Worm (Caenorhabditis elegans) whole organism, L4/young adult: ENCODE data around the gene yif-1.
A peak's percentile ranks its signal among the peaks of the same experiment; 100 is the strongest.

Source experiments
- W03F9.2 ChIP-seq: fragments of 150-350 bp; optimal IDR thresholded peaks from 2 replicates; lab custom pipeline; 2014; ENCODE audit warnings: missing biosample characterization, missing genetic modification characterization
- dao-5 ChIP-seq: sonication (generic microtip); optimal IDR thresholded peaks from 2 replicates; lab custom pipeline; 2016; ENCODE audit warnings: missing genotype, missing genetic modification characterization, moderate library complexity, missing compliant biosample characterization
- him-1 ChIP-seq: sonication (generic microtip); optimal IDR thresholded peaks from 2 replicates; lab custom pipeline; 2016; ENCODE audit warnings: missing genotype, missing genetic modification reagents, missing genetic modification characterization, missing compliant biosample characterization

The yif-1 gene

ce11 chrV:10042254-10042653, 12.5 kb downstream of the yif-1 start:
- TF ChIP-seq W03F9.2 (no peak), dao-5 (tag; lab: Kevin White, UChicago) (no peak), him-1 (tag; lab: Kevin White, UChicago) (peak; percentile 29)

- TF ChIP-seq dao-5 (tag; lab: Kevin White, UChicago) (no peak), W03F9.2 (no peak), him-1 (tag; lab: Kevin White, UChicago) (no peak)
These were observed 13.2 kb downstream of the yif-1 start for ce11 chrV:10041484-10041883.

ce11 chrV:10039837-10040236, 14.9 kb downstream of the yif-1 start:
- no peak for TF ChIP-seq him-1 (tag; lab: Kevin White, UChicago)
- peak; percentile 58 for TF ChIP-seq W03F9.2
- no peak for TF ChIP-seq dao-5 (tag; lab: Kevin White, UChicago)

ce11 chrV:10037040-10037439, 17.7 kb downstream of the yif-1 start, which contains the start of gene F57A8.1:
Gene F57A8.1, plus strand, starts transcription at chrV:10037340.
- TF ChIP-seq W03F9.2 = no peak
- no peak for TF ChIP-seq dao-5 (tag; lab: Kevin White, UChicago)
- no peak for TF ChIP-seq him-1 (tag; lab: Kevin White, UChicago)

- TF ChIP-seq dao-5 (tag; lab: Kevin White, UChicago) (no peak), him-1 (tag; lab: Kevin White, UChicago) (no peak), W03F9.2 (no peak)
These were observed 18.4 kb downstream of the yif-1 start, which contains the start of gene T06E8.2 for ce11 chrV:10036275-10036674. Gene T06E8.2, minus strand, starts transcription at chrV:10036413.

- TF ChIP-seq W03F9.2 = no peak
- no peak for TF ChIP-seq him-1 (tag; lab: Kevin White, UChicago)
- TF ChIP-seq dao-5 (tag; lab: Kevin White, UChicago) = no peak
These were observed 19.1 kb downstream of the yif-1 start for ce11 chrV:10035586-10035985.

ce11 chrV:10031384-10032171, 23.1 kb downstream of the yif-1 start:
- TF ChIP-seq him-1 (tag; lab: Kevin White, UChicago) (no peak), dao-5 (tag; lab: Kevin White, UChicago) (no peak), W03F9.2 (no peak)

ce11 chrV:10030992-10031383, 23.7 kb downstream of the yif-1 start, which contains the start of gene acl-2:
Gene acl-2, minus strand, starts transcription at chrV:10031092.
- TF ChIP-seq dao-5 (tag; lab: Kevin White, UChicago) (no peak), W03F9.2 (no peak), him-1 (tag; lab: Kevin White, UChicago) (no peak)

- TF ChIP-seq W03F9.2 (no peak), dao-5 (tag; lab: Kevin White, UChicago) (no peak), him-1 (tag; lab: Kevin White, UChicago) (no peak)
These were observed 31.6 kb downstream of the yif-1 start for ce11 chrV:10023062-10023536.

- no peak for TF ChIP-seq dao-5 (tag; lab: Kevin White, UChicago)
- TF ChIP-seq W03F9.2 = no peak
- no peak for TF ChIP-seq him-1 (tag; lab: Kevin White, UChicago)
These were observed 34.8 kb downstream of the yif-1 start for ce11 chrV:10019934-10020333.

- TF ChIP-seq him-1 (tag; lab: Kevin White, UChicago) = no peak
- no peak for TF ChIP-seq dao-5 (tag; lab: Kevin White, UChicago)
- TF ChIP-seq W03F9.2 = no peak
These were observed 35.6 kb downstream of the yif-1 start for ce11 chrV:10019083-10019624.

ce11 chrV:10018291-10018690, 36.4 kb downstream of the yif-1 start:
- TF ChIP-seq him-1 (tag; lab: Kevin White, UChicago) = no peak
- peak; percentile 15 for TF ChIP-seq W03F9.2
- TF ChIP-seq dao-5 (tag; lab: Kevin White, UChicago) = no peak

ce11 chrV:10012639-10013038, 42.1 kb downstream of the yif-1 start:
- no peak for TF ChIP-seq him-1 (tag; lab: Kevin White, UChicago)
- TF ChIP-seq W03F9.2 = no peak
- no peak for TF ChIP-seq dao-5 (tag; lab: Kevin White, UChicago)

ce11 chrV:10011623-10012022, 43.1 kb downstream of the yif-1 start, which contains the start of gene lea-1:
Gene lea-1, plus strand, starts transcription at chrV:10011923.
- TF ChIP-seq dao-5 (tag; lab: Kevin White, UChicago) (no peak), W03F9.2 (no peak)
